Worm (Caenorhabditis elegans): ENCODE measurements around the gene W06G6.9.

ce11 chrV:16683359-16683758 is 37.1 kb upstream of the W06G6.9 start:
- TF ChIP-seq ama-1 (optimal IDR thresholded peaks at IDR 0.05) (no peak), hlh-15 (tag; optimal IDR thresholded peaks at IDR 0.05) (no peak), che-1 (tag; optimal IDR thresholded peaks at IDR 0.05) (no peak), Y22D7AL.16 (tag; optimal IDR thresholded peaks at IDR 0.05) (no peak), ceh-9 (tag; optimal IDR thresholded peaks at IDR 0.05) (no peak), nhr-11 (tag; optimal IDR thresholded peaks at IDR 0.05) (no peak), unc-55 (GFP tag; optimal IDR thresholded peaks at IDR 0.05) (no peak), unc-42 (tag; optimal IDR thresholded peaks at IDR 0.05) (no peak), F13H6.1 (tag; optimal IDR thresholded peaks at IDR 0.05) (no peak)

Measured in whole organism, late embryonic.